Fruit fly (Drosophila melanogaster) whole organism, embryonic: Measurements from ENCODE around the gene Klp67A.

Experiments
- Atf-2 ChIP-seq: fragments of 200-800 bp; sonication (Bioruptor generic); optimal IDR thresholded peaks from 2 replicates; lab custom pipeline; 2016; ENCODE audit warnings: missing biosample characterization, missing genetic modification characterization
- Bteb2 ChIP-seq: fragments of 200-800 bp; sonication (Bioruptor generic); optimal IDR thresholded peaks from 2 replicates; lab custom pipeline; 2016; ENCODE audit warnings: missing biosample characterization, missing genetic modification characterization
- CG10654 ChIP-seq: fragments of 200-800 bp; sonication (Bioruptor generic); optimal IDR thresholded peaks from 2 replicates; lab custom pipeline; 2016; ENCODE audit warnings: missing biosample characterization, missing genetic modification characterization
- CG10979 ChIP-seq: fragments of 200-800 bp; sonication (Bioruptor generic); optimal IDR thresholded peaks from 2 replicates; lab custom pipeline; 2018; ENCODE audit warnings: missing biosample characterization, mild to moderate bottlenecking, missing genetic modification characterization, moderate library complexity
- CG12104 ChIP-seq: fragments of 200-800 bp; sonication (Bioruptor generic); optimal IDR thresholded peaks from 3 replicates; lab custom pipeline; 2016; ENCODE audit warnings: missing biosample characterization, missing genetic modification characterization
- CG12391 ChIP-seq: fragments of 200-800 bp; sonication (Bioruptor generic); optimal IDR thresholded peaks from 3 replicates; lab custom pipeline; 2018; ENCODE audit warnings: missing biosample characterization, mild to moderate bottlenecking, missing genetic modification characterization, moderate library complexity
- CG14860 ChIP-seq: fragments of 200-800 bp; sonication (Bioruptor generic); IDR thresholded peaks from 3 replicates; pipeline ENCODE4 v1.3.6; 2022; ENCODE audit warnings: missing biosample characterization, missing genetic modification characterization; ENCODE audit not compliant: partially characterized antibody
- CG15696 ChIP-seq: fragments of 200-800 bp; sonication (Bioruptor generic); optimal IDR thresholded peaks from 2 replicates; lab custom pipeline; 2019; ENCODE audit warnings: missing biosample characterization, mild to moderate bottlenecking, missing genetic modification characterization, moderate library complexity
- CG1832 ChIP-seq: fragments of 200-800 bp; sonication (Bioruptor generic); optimal IDR thresholded peaks from 2 replicates; lab custom pipeline; 2017; ENCODE audit warnings: missing biosample characterization, mild to moderate bottlenecking, missing genetic modification characterization, inconsistent platforms
- CG2678 ChIP-seq: fragments of 200-800 bp; sonication (Bioruptor generic); optimal IDR thresholded peaks from 3 replicates; lab custom pipeline; 2019; ENCODE audit warnings: missing biosample characterization, mild to moderate bottlenecking, missing genetic modification characterization, moderate library complexity
- CG30020 ChIP-seq: fragments of 200-800 bp; optimal IDR thresholded peaks from 2 replicates; lab custom pipeline; 2019; ENCODE audit warnings: missing biosample characterization, mild to moderate bottlenecking, missing genetic modification characterization, moderate library complexity
- CG32532 ChIP-seq: fragments of 200-800 bp; sonication (Bioruptor generic); IDR thresholded peaks from 2 replicates; pipeline ENCODE4 v1.3.6; 2022; ENCODE audit warnings: missing biosample characterization, missing genetic modification characterization
- CG3407 ChIP-seq: fragments of 200-800 bp; sonication (Bioruptor generic); optimal IDR thresholded peaks from 2 replicates; lab custom pipeline; 2018; ENCODE audit warnings: missing biosample characterization, mild to moderate bottlenecking, missing genetic modification characterization
- CG43689 ChIP-seq: fragments of 200-800 bp; sonication (Bioruptor generic); IDR thresholded peaks from 2 replicates; pipeline ENCODE4 v1.3.6; 2022; ENCODE audit warnings: missing biosample characterization, missing genetic modification characterization
- CG6765 ChIP-seq: fragments of 200-800 bp; sonication (Bioruptor generic); optimal IDR thresholded peaks from 3 replicates; lab custom pipeline; 2017; ENCODE audit warnings: missing biosample characterization, mild to moderate bottlenecking, missing genetic modification characterization
- CG7357 ChIP-seq: fragments of 200-800 bp; sonication (Bioruptor generic); IDR thresholded peaks from 3 replicates; pipeline ENCODE4 v1.3.6; 2022; ENCODE audit warnings: missing biosample characterization, missing genetic modification characterization
- CG7372 ChIP-seq: fragments of 200-800 bp; sonication (Bioruptor generic); IDR thresholded peaks from 2 replicates; pipeline ENCODE4 v1.3.6; 2022; ENCODE audit warnings: missing biosample characterization, missing genetic modification characterization
- CG8281 ChIP-seq: fragments of 200-800 bp; sonication (Bioruptor generic); optimal IDR thresholded peaks from 2 replicates; lab custom pipeline; 2018; ENCODE audit warnings: missing biosample characterization, mild to moderate bottlenecking, missing genetic modification characterization, moderate library complexity
- CG8765 ChIP-seq: fragments of 200-800 bp; sonication (Bioruptor generic); IDR thresholded peaks from 2 replicates; pipeline ENCODE4 v1.3.6; 2022; ENCODE audit warnings: missing biosample characterization, missing genetic modification characterization
- CG9609 ChIP-seq: fragments of 200-800 bp; sonication (Bioruptor generic); optimal IDR thresholded peaks from 3 replicates; lab custom pipeline; 2016; ENCODE audit warnings: missing biosample characterization, missing genetic modification characterization
- CrebB ChIP-seq: fragments of 200-800 bp; sonication (Bioruptor generic); optimal IDR thresholded peaks from 3 replicates; lab custom pipeline; 2018; ENCODE audit warnings: missing biosample characterization, mild to moderate bottlenecking, missing genetic modification characterization
- Gug ChIP-seq: fragments of 200-800 bp; sonication (Bioruptor generic); IDR thresholded peaks from 4 replicates; pipeline ENCODE4 v1.3.6; 2022; ENCODE audit warnings: missing biosample characterization, missing genetic modification characterization
- HHEX ChIP-seq: fragments of 200-800 bp; sonication (Bioruptor generic); optimal IDR thresholded peaks from 3 replicates; lab custom pipeline; 2017; ENCODE audit warnings: missing biosample characterization, mild to moderate bottlenecking, missing genetic modification characterization, missing genetic modification reagents
- Lpt ChIP-seq: fragments of >200 bp; optimal IDR thresholded peaks from 2 replicates; lab custom pipeline; 2018; ENCODE audit warnings: missing biosample characterization, missing genetic modification characterization
- Max ChIP-seq: fragments of 200-800 bp; sonication (Bioruptor generic); optimal IDR thresholded peaks from 2 replicates; lab custom pipeline; 2016; ENCODE audit warnings: missing biosample characterization, mild to moderate bottlenecking, missing genetic modification characterization
- Mes4 ChIP-seq: fragments of 200-800 bp; sonication (Bioruptor generic); optimal IDR thresholded peaks from 2 replicates; lab custom pipeline; 2016; ENCODE audit warnings: missing biosample characterization, missing genetic modification characterization
- Ravus ChIP-seq: fragments of 200-800 bp; sonication (Bioruptor generic); IDR thresholded peaks from 2 replicates; pipeline ENCODE4 v1.3.6; 2022; ENCODE audit warnings: missing biosample characterization, missing genetic modification characterization
- Ssrp ChIP-seq: fragments of 200-800 bp; sonication (Bioruptor generic); optimal IDR thresholded peaks from 2 replicates; lab custom pipeline; 2018; ENCODE audit warnings: missing biosample characterization, mild to moderate bottlenecking, missing genetic modification characterization, moderate library complexity
- az2 ChIP-seq: fragments of 200-800 bp; sonication (Bioruptor generic); optimal IDR thresholded peaks from 3 replicates; lab custom pipeline; 2016; ENCODE audit warnings: missing biosample characterization, missing genetic modification characterization
- cwo ChIP-seq: fragments of 200-800 bp; sonication (Bioruptor generic); optimal IDR thresholded peaks from 3 replicates; lab custom pipeline; 2017; ENCODE audit warnings: missing biosample characterization, missing genetic modification characterization, mild to moderate bottlenecking, moderate library complexity, missing genetic modification reagents
- dati ChIP-seq: fragments of 200-800 bp; sonication (Bioruptor generic); IDR thresholded peaks from 2 replicates; pipeline ENCODE4 v1.3.6; 2022; ENCODE audit warnings: missing biosample characterization, missing genetic modification characterization
- dimm ChIP-seq: fragments of 200-800 bp; sonication (Bioruptor generic); IDR thresholded peaks from 2 replicates; pipeline ENCODE4 v1.3.6; 2022; ENCODE audit warnings: missing biosample characterization, missing genetic modification characterization
- dysf ChIP-seq: fragments of 200-800 bp; sonication (Bioruptor generic); IDR thresholded peaks from 3 replicates; pipeline ENCODE4 v1.3.6; 2022; ENCODE audit warnings: missing biosample characterization, missing genetic modification characterization
- emc ChIP-seq: fragments of 200-800 bp; sonication (Bioruptor generic); optimal IDR thresholded peaks from 2 replicates; lab custom pipeline; 2016; ENCODE audit warnings: missing biosample characterization, missing genetic modification characterization
- ewg ChIP-seq: fragments of 200-800 bp; sonication (Bioruptor generic); optimal IDR thresholded peaks from 3 replicates; lab custom pipeline; 2017; ENCODE audit warnings: mild to moderate bottlenecking, missing biosample characterization, missing genetic modification reagents, missing genetic modification characterization
- gcm ChIP-seq: fragments of 200-800 bp; sonication (Bioruptor generic); optimal IDR thresholded peaks from 2 replicates; lab custom pipeline; 2019; ENCODE audit warnings: missing biosample characterization, mild to moderate bottlenecking, missing genetic modification characterization, moderate library complexity
- gcm2 ChIP-seq: fragments of 200-800 bp; sonication (Bioruptor generic); optimal IDR thresholded peaks from 2 replicates; lab custom pipeline; 2016; ENCODE audit warnings: missing biosample characterization, missing genetic modification characterization
- hb ChIP-seq: fragments of 200-800 bp; sonication (Bioruptor generic); IDR thresholded peaks from 3 replicates; pipeline ENCODE4 v1.3.6; 2022; ENCODE audit warnings: missing biosample characterization, missing genetic modification characterization; ENCODE audit not compliant: partially characterized antibody
- kni ChIP-seq: fragments of 200-800 bp; sonication (Bioruptor generic); optimal IDR thresholded peaks from 3 replicates; lab custom pipeline; 2017; ENCODE audit warnings: mild to moderate bottlenecking, missing biosample characterization, missing genetic modification reagents, missing genetic modification characterization
- lilli ChIP-seq: fragments of 200-800 bp; sonication (Bioruptor generic); optimal IDR thresholded peaks from 3 replicates; lab custom pipeline; 2016; ENCODE audit warnings: missing biosample characterization, missing genetic modification characterization
- nom ChIP-seq: fragments of 200-800 bp; sonication (Bioruptor generic); optimal IDR thresholded peaks from 2 replicates; lab custom pipeline; 2017; ENCODE audit warnings: missing biosample characterization, missing genetic modification characterization, mild to moderate bottlenecking, moderate library complexity, missing genetic modification reagents
- pnt ChIP-seq: fragments of 200-800 bp; sonication (Bioruptor generic); optimal IDR thresholded peaks from 3 replicates; lab custom pipeline; 2016; ENCODE audit warnings: missing biosample characterization, missing genetic modification characterization
- psq ChIP-seq: fragments of 200-800 bp; sonication (Bioruptor generic); optimal IDR thresholded peaks from 2 replicates; lab custom pipeline; 2017; ENCODE audit warnings: missing biosample characterization, missing genetic modification characterization
- ro ChIP-seq: fragments of 200-800 bp; sonication (Bioruptor generic); IDR thresholded peaks from 2 replicates; pipeline ENCODE4 v1.3.6; 2022; ENCODE audit warnings: missing biosample characterization, missing genetic modification characterization
- sens ChIP-seq: fragments of 200-800 bp; sonication (Bioruptor generic); peaks from one replicate; lab custom pipeline; 2016; ENCODE audit warnings: missing biosample characterization, missing genetic modification characterization
- seq ChIP-seq: fragments of 200-800 bp; sonication (Bioruptor generic); IDR thresholded peaks from 2 replicates; pipeline ENCODE4 v1.3.6; 2022; ENCODE audit warnings: missing biosample characterization, missing genetic modification characterization
- slou ChIP-seq: fragments of 200-800 bp; sonication (Bioruptor generic); optimal IDR thresholded peaks from 3 replicates; lab custom pipeline; 2016; ENCODE audit warnings: missing biosample characterization, missing genetic modification characterization
- tap ChIP-seq: fragments of 200-800 bp; optimal IDR thresholded peaks from 3 replicates; lab custom pipeline; 2019; ENCODE audit warnings: missing biosample characterization, mild to moderate bottlenecking, missing genetic modification characterization, moderate library complexity
- tna ChIP-seq: fragments of 200-800 bp; sonication (Bioruptor generic); IDR thresholded peaks from 2 replicates; pipeline ENCODE4 v1.3.6; 2022; ENCODE audit warnings: missing biosample characterization, missing genetic modification characterization; ENCODE audit not compliant: partially characterized antibody
- vfl ChIP-seq: fragments of 200-800 bp; sonication (Bioruptor generic); optimal IDR thresholded peaks from 2 replicates; lab custom pipeline; 2016; ENCODE audit warnings: missing biosample characterization, missing genetic modification characterization
- zen ChIP-seq: fragments of 200-800 bp; sonication (Bioruptor generic); optimal IDR thresholded peaks from 3 replicates; lab custom pipeline; 2018; ENCODE audit warnings: missing biosample characterization, mild to moderate bottlenecking, missing genetic modification characterization, moderate library complexity

The Klp67A gene

dm6 chr3L:9366850-9367430, at the start of gene Klp67A, which contains the start of gene CG4452 (continued):
- TF ChIP-seq lilli (GFP tag; lab: Kevin White, UChicago) (peak; percentile 58), dimm (GFP tag; lab: Robert Waterston, UW) (no peak), slou (GFP tag; lab: Kevin White, UChicago) (no peak), ro (GFP tag; lab: Robert Waterston, UW) (no peak), seq (no peak), CG10979 (tag; lab: Kevin White, UChicago) (peak; percentile 22), az2 (peak; percentile 38), Max (GFP tag; lab: Kevin White, UChicago) (peak; percentile 32), pnt (GFP tag; lab: Kevin White, UChicago) (no peak), vfl (GFP tag; lab: Kevin White, UChicago) (peak; percentile 61), CG15696 (tag; lab: Kevin White, UChicago) (peak; percentile 37), dati (GFP tag; lab: Robert Waterston, UW) (no peak), CG32532 (GFP tag; lab: Robert Waterston, UW) (peak; percentile 45; the same call in 1 of the 2 replicates), Atf-2 (no peak), tap (no peak), sens (GFP tag; lab: Kevin White, UChicago) (peak; percentile 81), emc (GFP tag; lab: Kevin White, UChicago) (no peak), Ravus (no peak), gcm2 (no peak), Ssrp (tag; lab: Kevin White, UChicago) (peak; percentile 32), CG7372 (GFP tag; lab: Robert Waterston, UW) (no peak), HHEX (GFP tag; lab: Kevin White, UChicago) (no peak), CG3407 (no peak), CG8765 (no peak), CG30020 (peak; percentile 79), ewg (GFP tag; lab: Kevin White, UChicago) (peak; percentile 50), Gug (GFP tag; lab: Robert Waterston, UW) (no peak), CG10654 (GFP tag; lab: Kevin White, UChicago) (peak; percentile 20), tna (peak; percentile 71; the same call in 1 of the 2 replicates), Lpt (GFP tag; lab: Kevin White, UChicago) (no peak), CG9609 (GFP tag; lab: Kevin White, UChicago) (no peak), gcm (GFP tag; lab: Kevin White, UChicago) (no peak), CG43689 (GFP tag; lab: Robert Waterston, UW) (no peak), CG6765 (GFP tag; lab: Kevin White, UChicago) (no peak), CG12391 (tag; lab: Kevin White, UChicago) (peak; percentile 76), zen (tag; lab: Kevin White, UChicago) (peak; percentile 69), psq (peak; percentile 99), dysf (GFP tag; lab: Robert Waterston, UW) (peak; percentile 34; the same call in 2 of the 3 replicates), CG1832 (no peak), Bteb2 (peak; percentile 15), cwo (GFP tag; lab: Kevin White, UChicago) (no peak), hb (GFP tag; lab: Robert Waterston, UW) (peak; percentile 92; the same call in 2 of the 3 replicates), nom (GFP tag; lab: Kevin White, UChicago) (no peak), CG8281 (tag; lab: Kevin White, UChicago) (no peak), CG7357 (GFP tag; lab: Robert Waterston, UW) (no peak), CrebB (tag; lab: Kevin White, UChicago) (no peak), CG14860 (peak; percentile 94), Mes4 (GFP tag; lab: Kevin White, UChicago) (no peak), CG12104 (GFP tag; lab: Kevin White, UChicago) (peak; percentile 21), CG2678 (tag; lab: Kevin White, UChicago) (no peak), kni (no peak)
